Fruit fly (Drosophila melanogaster): ENCODE measurements around the gene Blos2.

Blos2 gene

DNA sequence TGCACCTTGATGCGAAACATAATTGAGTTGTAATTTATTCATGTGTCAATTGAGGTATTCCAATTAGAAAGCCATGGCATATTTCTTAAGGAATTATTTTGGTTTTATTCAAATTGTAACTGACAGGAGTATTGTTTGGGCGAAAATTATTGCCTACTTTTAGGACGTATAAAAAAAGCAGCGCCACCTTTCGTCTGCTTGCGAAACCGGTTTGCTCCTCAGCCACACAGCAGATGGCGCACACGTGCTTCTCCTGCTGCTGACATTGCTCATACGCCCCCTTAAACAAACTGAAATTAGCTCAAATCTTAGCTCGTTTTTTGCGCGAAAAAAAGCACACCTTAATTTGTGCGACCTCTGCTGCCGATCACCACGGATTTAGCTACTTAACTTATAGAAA is 13.5 kb upstream of the Blos2 start (continued):
- TF ChIP-seq CG11456 (GFP tag; IDR thresholded peaks at IDR 0.05) = peak; percentile 96
- peak; percentile 90 for TF ChIP-seq otp (GFP tag; IDR thresholded peaks at IDR 0.05)
- peak; percentile 57 for TF ChIP-seq chn (GFP tag; optimal IDR thresholded peaks at IDR 0.05)
- peak; percentile 86 for TF ChIP-seq Ptx1 (GFP tag; IDR thresholded peaks at IDR 0.05)
- no peak for TF ChIP-seq hth (optimal IDR thresholded peaks at IDR 0.05)
- no peak for TF ChIP-seq hb (GFP tag; IDR thresholded peaks at IDR 0.05; ENCODE audit: partially characterized antibody)
- TF ChIP-seq CG11085 (GFP tag; IDR thresholded peaks at IDR 0.05) = peak; percentile 69; the same call in 1 of the 2 replicates
- peak; percentile 4 for TF ChIP-seq CG13296 (GFP tag; optimal IDR thresholded peaks at IDR 0.05)
- TF ChIP-seq CG4424 (GFP tag; optimal IDR thresholded peaks at IDR 0.05) = peak; percentile 74
- TF ChIP-seq CG10543 (GFP tag; optimal IDR thresholded peaks at IDR 0.05) = peak; percentile 64
- TF ChIP-seq CG3995 (GFP tag; optimal IDR thresholded peaks at IDR 0.05) = no peak
- TF ChIP-seq vvl (GFP tag; IDR thresholded peaks at IDR 0.05) = peak; percentile 87
- TF ChIP-seq Atf6 (GFP tag; IDR thresholded peaks at IDR 0.05) = peak; percentile 67
- TF ChIP-seq CG1647 (GFP tag; optimal IDR thresholded peaks at IDR 0.05) = peak; percentile 54
- TF ChIP-seq CG12744 (GFP tag; optimal IDR thresholded peaks at IDR 0.05) = peak; percentile 85
- peak; percentile 49 for TF ChIP-seq CG16815 (GFP tag; optimal IDR thresholded peaks at IDR 0.05)
- TF ChIP-seq CG10321 (GFP tag; IDR thresholded peaks at IDR 0.05) = no peak
- peak; percentile 82 for TF ChIP-seq sob (GFP tag; IDR thresholded peaks at IDR 0.05)
- peak; percentile 33 for TF ChIP-seq trem (tag; optimal IDR thresholded peaks at IDR 0.05)
- peak; percentile 42; the same call in 1 of the 2 replicates for TF ChIP-seq aop (GFP tag; IDR thresholded peaks at IDR 0.05)
- TF ChIP-seq CG17612 (GFP tag; IDR thresholded peaks at IDR 0.05) = no peak
- peak; percentile 81 for TF ChIP-seq Mes4 (GFP tag; optimal IDR thresholded peaks at IDR 0.05)
- TF ChIP-seq CG1233 (GFP tag; optimal IDR thresholded peaks at IDR 0.05) = peak; percentile 68
- TF ChIP-seq PHDP (tag; optimal IDR thresholded peaks at IDR 0.05) = peak; percentile 62
- peak; percentile 69 for TF ChIP-seq CG12236 (GFP tag; optimal IDR thresholded peaks at IDR 0.05)
- no peak for TF ChIP-seq C15 (GFP tag; IDR thresholded peaks at IDR 0.05)
- TF ChIP-seq CG9817 (tag; optimal IDR thresholded peaks at IDR 0.05) = peak; percentile 65
- peak; percentile 11 for TF ChIP-seq ab (GFP tag; optimal IDR thresholded peaks at IDR 0.05)
- peak; percentile 37 for TF ChIP-seq eyg (GFP tag; optimal IDR thresholded peaks at IDR 0.05)
- no peak for TF ChIP-seq CG11696 (GFP tag; IDR thresholded peaks at IDR 0.05)
- peak; percentile 77 for TF ChIP-seq pb (GFP tag; optimal IDR thresholded peaks at IDR 0.05)
- peak; percentile 53 for TF ChIP-seq twi (tag; optimal IDR thresholded peaks at IDR 0.05)
- TF ChIP-seq CG12155 (GFP tag; optimal IDR thresholded peaks at IDR 0.05) = peak; percentile 38
- peak; percentile 42 for TF ChIP-seq kah (GFP tag; optimal IDR thresholded peaks at IDR 0.05)
- TF ChIP-seq Dbx (GFP tag; IDR thresholded peaks at IDR 0.05) = peak; percentile 81
- peak; percentile 89 for TF ChIP-seq Xbp1 (GFP tag; optimal IDR thresholded peaks at IDR 0.05)
- peak; percentile 73 for TF ChIP-seq Atf3 (GFP tag; optimal IDR thresholded peaks at IDR 0.05)
- peak; percentile 60 for TF ChIP-seq stc (GFP tag; IDR thresholded peaks at IDR 0.05)
- no peak for TF ChIP-seq Doc2 (GFP tag; IDR thresholded peaks at IDR 0.05)
- TF ChIP-seq Awh (GFP tag; IDR thresholded peaks at IDR 0.05) = peak; percentile 61; the same call in 1 of the 2 replicates
- TF ChIP-seq Abd-B (GFP tag; optimal IDR thresholded peaks at IDR 0.05) = no peak
- TF ChIP-seq CG2712 (tag; optimal IDR thresholded peaks at IDR 0.05) = peak; percentile 73
- TF ChIP-seq CG6683 (GFP tag; optimal IDR thresholded peaks at IDR 0.05) = no peak
- TF ChIP-seq CG9797 (GFP tag; optimal IDR thresholded peaks at IDR 0.05) = no peak
- peak; percentile 28 for TF ChIP-seq trh (GFP tag; optimal IDR thresholded peaks at IDR 0.05)
- TF ChIP-seq cad (GFP tag; optimal IDR thresholded peaks at IDR 0.05) = no peak
- TF ChIP-seq prd (optimal IDR thresholded peaks at IDR 0.05) = no peak
- TF ChIP-seq prd (GFP tag; IDR thresholded peaks at IDR 0.05) = peak; percentile 84
- TF ChIP-seq MBD-R2 (GFP tag; IDR thresholded peaks at IDR 0.05) = peak; percentile 30; the same call in 1 of the 2 replicates
- TF ChIP-seq nom (GFP tag; optimal IDR thresholded peaks at IDR 0.05) = no peak
- TF ChIP-seq sim (GFP tag; IDR thresholded peaks at IDR 0.05) = no peak
- TF ChIP-seq lmd (GFP tag; IDR thresholded peaks at IDR 0.05) = peak; percentile 84
- TF ChIP-seq Hr39 (optimal IDR thresholded peaks at IDR 0.05) = no peak
- no peak for TF ChIP-seq CG13894 (tag; optimal IDR thresholded peaks at IDR 0.05)
